Fruit fly (Drosophila melanogaster) whole organism, embryonic: ENCODE results near the gene CG13455.
A peak's percentile ranks its signal among the peaks of the same experiment; 100 is the strongest.

Source experiments
- ATbp ChIP-seq: fragments of 200-800 bp; sonication (Bioruptor generic); optimal IDR thresholded peaks from 2 replicates; lab custom pipeline; 2017; ENCODE audit warnings: missing biosample characterization, mild to moderate bottlenecking, missing genetic modification characterization, missing genetic modification reagents
- BtbVII ChIP-seq: fragments of 200-800 bp; sonication (Bioruptor generic); optimal IDR thresholded peaks from 3 replicates; lab custom pipeline; 2017; ENCODE audit warnings: missing biosample characterization, mild to moderate bottlenecking, missing genetic modification characterization
- C15 ChIP-seq: fragments of 200-800 bp; sonication (Bioruptor generic); IDR thresholded peaks from 3 replicates; pipeline ENCODE4 v1.3.6; 2022; ENCODE audit warnings: missing biosample characterization, missing genetic modification characterization
- CG12155 ChIP-seq: fragments of 200-800 bp; sonication (Bioruptor generic); optimal IDR thresholded peaks from 3 replicates; lab custom pipeline; 2016; ENCODE audit warnings: missing biosample characterization, missing genetic modification characterization
- CG13894 ChIP-seq: fragments of 200-800 bp; sonication (Bioruptor generic); optimal IDR thresholded peaks from 3 replicates; lab custom pipeline; 2018; ENCODE audit warnings: missing biosample characterization, mild to moderate bottlenecking, missing genetic modification characterization, moderate library complexity
- CG14710 ChIP-seq: fragments of 200-800 bp; sonication (Bioruptor generic); optimal IDR thresholded peaks from 3 replicates; lab custom pipeline; 2019; ENCODE audit warnings: missing biosample characterization, mild to moderate bottlenecking, missing genetic modification characterization, moderate library complexity
- CG15011 ChIP-seq: fragments of 200-800 bp; sonication (Bioruptor generic); optimal IDR thresholded peaks from 3 replicates; lab custom pipeline; 2018; ENCODE audit warnings: missing biosample characterization, mild to moderate bottlenecking, missing genetic modification characterization
- CG1603 ChIP-seq: fragments of 200-800 bp; sonication (Bioruptor generic); optimal IDR thresholded peaks from 2 replicates; lab custom pipeline; 2019; ENCODE audit warnings: missing biosample characterization, mild to moderate bottlenecking, missing genetic modification characterization, moderate library complexity
- CG16863 ChIP-seq: fragments of 200-800 bp; sonication (Bioruptor generic); optimal IDR thresholded peaks from 3 replicates; lab custom pipeline; 2016; ENCODE audit warnings: missing biosample characterization, missing genetic modification characterization
- CG17829 ChIP-seq: fragments of 200-800 bp; optimal IDR thresholded peaks from 2 replicates; lab custom pipeline; 2019; ENCODE audit warnings: missing biosample characterization, mild to moderate bottlenecking, missing genetic modification characterization, moderate library complexity
- CG2678 ChIP-seq: fragments of 200-800 bp; sonication (Bioruptor generic); optimal IDR thresholded peaks from 3 replicates; lab custom pipeline; 2019; ENCODE audit warnings: missing biosample characterization, mild to moderate bottlenecking, missing genetic modification characterization, moderate library complexity
- CG33557 ChIP-seq: fragments of 200-800 bp; sonication (Bioruptor generic); optimal IDR thresholded peaks from 2 replicates; lab custom pipeline; 2019; ENCODE audit warnings: missing biosample characterization, mild to moderate bottlenecking, missing genetic modification characterization, moderate library complexity
- CG4617 ChIP-seq: fragments of 200-800 bp; sonication (Bioruptor generic); optimal IDR thresholded peaks from 3 replicates; lab custom pipeline; 2016; ENCODE audit warnings: missing biosample characterization, missing genetic modification characterization, borderline replicate concordance
- CG7357 ChIP-seq: fragments of 200-800 bp; sonication (Bioruptor generic); IDR thresholded peaks from 3 replicates; pipeline ENCODE4 v1.3.6; 2022; ENCODE audit warnings: missing biosample characterization, missing genetic modification characterization
- CG8359 ChIP-seq: fragments of 200-800 bp; sonication (Bioruptor generic); optimal IDR thresholded peaks from 2 replicates; lab custom pipeline; 2017; ENCODE audit warnings: missing biosample characterization, mild to moderate bottlenecking, missing genetic modification characterization, borderline replicate concordance
- CG8765 ChIP-seq: fragments of 200-800 bp; sonication (Bioruptor generic); IDR thresholded peaks from 2 replicates; pipeline ENCODE4 v1.3.6; 2022; ENCODE audit warnings: missing biosample characterization, missing genetic modification characterization
- CG9876 ChIP-seq: fragments of 200-800 bp; sonication (Bioruptor generic); optimal IDR thresholded peaks from 2 replicates; lab custom pipeline; 2016; ENCODE audit warnings: missing biosample characterization, missing genetic modification characterization
- CHES-1-like ChIP-seq: fragments of 200-800 bp; sonication (Bioruptor generic); optimal IDR thresholded peaks from 2 replicates; lab custom pipeline; 2016; ENCODE audit warnings: missing biosample characterization, missing genetic modification characterization
- D19A ChIP-seq: fragments of 200-800 bp; optimal IDR thresholded peaks from 3 replicates; lab custom pipeline; 2019; ENCODE audit warnings: missing biosample characterization, mild to moderate bottlenecking, missing genetic modification characterization, moderate library complexity
- Dek ChIP-seq: fragments of 200-800 bp; sonication (Bioruptor generic); optimal IDR thresholded peaks from 3 replicates; lab custom pipeline; 2019; ENCODE audit warnings: missing biosample characterization, mild to moderate bottlenecking, missing genetic modification characterization, moderate library complexity
- Dip3 ChIP-seq: fragments of 200-800 bp; sonication (Bioruptor generic); optimal IDR thresholded peaks from 3 replicates; lab custom pipeline; 2016; ENCODE audit warnings: missing biosample characterization, missing genetic modification characterization
- Ets65A ChIP-seq: fragments of 200-800 bp; sonication (Bioruptor generic); peaks from one replicate; lab custom pipeline; 2016; ENCODE audit warnings: missing biosample characterization, missing genetic modification characterization
- GATAe ChIP-seq: fragments of 200-800 bp; sonication (Bioruptor generic); conservative IDR thresholded peaks from 2 replicates; pipeline ENCODE4 v1.3.6; 2022; ENCODE audit warnings: missing biosample characterization, missing genetic modification characterization
- MTF-1 ChIP-seq: fragments of 200-800 bp; sonication (Bioruptor generic); optimal IDR thresholded peaks from 2 replicates; lab custom pipeline; 2018; ENCODE audit warnings: missing biosample characterization, mild to moderate bottlenecking, missing genetic modification characterization, borderline replicate concordance
- Max ChIP-seq: fragments of 200-800 bp; sonication (Bioruptor generic); optimal IDR thresholded peaks from 2 replicates; lab custom pipeline; 2016; ENCODE audit warnings: missing biosample characterization, mild to moderate bottlenecking, missing genetic modification characterization
- Med ChIP-seq: fragments of 200-800 bp; sonication (Bioruptor generic); peaks from one replicate; lab custom pipeline; 2016; ENCODE audit warnings: missing biosample characterization, missing genetic modification characterization, mild to moderate bottlenecking, inconsistent platforms, moderate library complexity
- Sox100B ChIP-seq: fragments of 200-800 bp; sonication (Bioruptor generic); optimal IDR thresholded peaks from 3 replicates; lab custom pipeline; 2018; ENCODE audit warnings: missing biosample characterization, mild to moderate bottlenecking, missing genetic modification characterization
- bcd ChIP-seq: fragments of 200-800 bp; sonication (Bioruptor generic); optimal IDR thresholded peaks from 2 replicates; lab custom pipeline; 2017; ENCODE audit warnings: missing biosample characterization, mild to moderate bottlenecking, missing genetic modification characterization
- dmrt99B ChIP-seq: fragments of 200-800 bp; sonication (Bioruptor generic); optimal IDR thresholded peaks from 2 replicates; lab custom pipeline; 2018; ENCODE audit warnings: missing biosample characterization, mild to moderate bottlenecking, missing genetic modification characterization, moderate library complexity
- emc ChIP-seq: fragments of 200-800 bp; sonication (Bioruptor generic); optimal IDR thresholded peaks from 2 replicates; lab custom pipeline; 2016; ENCODE audit warnings: missing biosample characterization, missing genetic modification characterization
- ems ChIP-seq: fragments of 200-800 bp; sonication (Bioruptor generic); optimal IDR thresholded peaks from 3 replicates; lab custom pipeline; 2016; ENCODE audit warnings: missing biosample characterization, missing genetic modification characterization
- grn ChIP-seq: fragments of 200-800 bp; sonication (Bioruptor generic); optimal IDR thresholded peaks from 3 replicates; lab custom pipeline; 2017; ENCODE audit warnings: missing biosample characterization, missing genetic modification characterization
- gro ChIP-seq: fragments of 200-800 bp; sonication (Bioruptor generic); optimal IDR thresholded peaks from 2 replicates; lab custom pipeline; 2016; ENCODE audit warnings: missing biosample characterization, missing genetic modification characterization
- hth ChIP-seq: fragments of >200 bp; optimal IDR thresholded peaks from 2 replicates; lab custom pipeline; 2017; ENCODE audit warnings: inconsistent platforms
- lab ChIP-seq: fragments of 200-800 bp; sonication (Bioruptor generic); optimal IDR thresholded peaks from 3 replicates; lab custom pipeline; 2017; ENCODE audit warnings: missing biosample characterization, missing genetic modification characterization, mild to moderate bottlenecking, moderate library complexity, missing genetic modification reagents
- nmo ChIP-seq: fragments of 200-800 bp; sonication (Bioruptor generic); optimal IDR thresholded peaks from 2 replicates; lab custom pipeline; 2018; ENCODE audit warnings: missing biosample characterization, mild to moderate bottlenecking, missing genetic modification characterization, moderate library complexity
- scrt ChIP-seq: fragments of 200-800 bp; sonication (Bioruptor generic); optimal IDR thresholded peaks from 2 replicates; lab custom pipeline; 2018; ENCODE audit warnings: missing biosample characterization, mild to moderate bottlenecking, missing genetic modification characterization, moderate library complexity
- sens ChIP-seq: fragments of 200-800 bp; sonication (Bioruptor generic); peaks from one replicate; lab custom pipeline; 2016; ENCODE audit warnings: missing biosample characterization, missing genetic modification characterization
- tap ChIP-seq: fragments of 200-800 bp; optimal IDR thresholded peaks from 3 replicates; lab custom pipeline; 2019; ENCODE audit warnings: missing biosample characterization, mild to moderate bottlenecking, missing genetic modification characterization, moderate library complexity
- wor ChIP-seq: fragments of 200-800 bp; sonication (Bioruptor generic); IDR thresholded peaks from 2 replicates; pipeline ENCODE4 v1.3.6; 2022; ENCODE audit warnings: missing biosample characterization, missing genetic modification characterization
- yki ChIP-seq: fragments of >200 bp; optimal IDR thresholded peaks from 3 replicates; lab custom pipeline; 2018

CG13455 gene

dm6 chr3L:15526712-15527111 is 30.3 kb downstream of the CG13455 start, which contains the start of gene CG33985 (continued):
- TF ChIP-seq Ets65A (no peak), bcd (GFP tag; lab: Kevin White, UChicago) (no peak)

- TF ChIP-seq CG17829 (tag; lab: Kevin White, UChicago) (no peak), CG9876 (GFP tag; lab: Kevin White, UChicago) (no peak), yki (lab: Kevin White, UChicago) (no peak), C15 (GFP tag; lab: Robert Waterston, UW) (no peak), grn (no peak)
Measured at dm6 chr3L:15527416-15527815, 31.0 kb downstream of the CG13455 start, which contains the start of gene CG42729. CG42729 (minus strand) TSS chr3L:15527516.

dm6 chr3L:15528096-15528495 is 31.7 kb downstream of the CG13455 start, which contains the start of gene CG42728:
CG42728 (minus strand) TSS chr3L:15528196.
- TF ChIP-seq Max (GFP tag; lab: Kevin White, UChicago) (no peak), Dip3 (GFP tag; lab: Kevin White, UChicago) (no peak)
- TF ChIP-seq, all 482 proteins: peak for 0

dm6 chr3L:15529143-15529542 is 32.8 kb downstream of the CG13455 start, which contains the start of gene obst-H:
obst-H (minus strand) TSS chr3L:15529243.
- TF ChIP-seq gro (GFP tag; lab: Kevin White, UChicago) (no peak), sens (GFP tag; lab: Kevin White, UChicago) (peak; percentile 7)

dm6 chr3L:15530071-15530470 is 33.7 kb downstream of the CG13455 start:
- TF ChIP-seq D19A (tag; lab: Kevin White, UChicago) (peak; percentile 58), Dek (tag; lab: Kevin White, UChicago) (no peak), Sox100B (GFP tag; lab: Kevin White, UChicago) (no peak), CG7357 (GFP tag; lab: Robert Waterston, UW) (no peak), MTF-1 (no peak), CG13894 (no peak), GATAe (GFP tag; lab: Robert Waterston, UW) (no peak), C15 (GFP tag; lab: Robert Waterston, UW) (no peak), Med (GFP tag; lab: Kevin White, UChicago) (peak; percentile 66), CG15011 (no peak), CG33557 (GFP tag; lab: Kevin White, UChicago) (no peak)

dm6 chr3L:15530638-15531225 is 34.4 kb downstream of the CG13455 start:
- TF ChIP-seq tap = peak; percentile 0
- TF ChIP-seq CG2678 = peak; percentile 37
- TF ChIP-seq Med (GFP tag; lab: Kevin White, UChicago) = peak; percentile 36
- TF ChIP-seq wor = no peak
- TF ChIP-seq sens (GFP tag; lab: Kevin White, UChicago) = peak; percentile 75
- no peak for TF ChIP-seq CG12155 (GFP tag; lab: Kevin White, UChicago)
- TF ChIP-seq hth (lab: Kevin White, UChicago) = no peak
- peak; percentile 28 for TF ChIP-seq CG14710 (tag; lab: Kevin White, UChicago)
- peak; percentile 57 for TF ChIP-seq CG33557 (GFP tag; lab: Kevin White, UChicago)
- TF ChIP-seq lab = peak; percentile 24
- no peak for TF ChIP-seq scrt (GFP tag; lab: Kevin White, UChicago)
- TF ChIP-seq CG1603 (tag; lab: Kevin White, UChicago) = peak; percentile 28
- no peak for TF ChIP-seq CG17829 (tag; lab: Kevin White, UChicago)
- no peak for TF ChIP-seq ems (GFP tag; lab: Kevin White, UChicago)
- no peak for TF ChIP-seq dmrt99B (tag; lab: Kevin White, UChicago)
- no peak for TF ChIP-seq emc (GFP tag; lab: Kevin White, UChicago)
- no peak for TF ChIP-seq CG8765 (GFP tag; lab: Robert Waterston, UW)
- no peak for TF ChIP-seq nmo (GFP tag; lab: Kevin White, UChicago)
- no peak for TF ChIP-seq CG16863
- TF ChIP-seq CG4617 (GFP tag; lab: Kevin White, UChicago) = no peak
- TF ChIP-seq ATbp (GFP tag; lab: Kevin White, UChicago) = peak; percentile 52
- TF ChIP-seq BtbVII (GFP tag; lab: Kevin White, UChicago) = no peak
- no peak for TF ChIP-seq CG8359
- TF ChIP-seq CHES-1-like (GFP tag; lab: Kevin White, UChicago) = no peak
